Worm (Caenorhabditis elegans) whole organism, midembryonic: Measurements from ENCODE around the gene T19C4.5.

ENCODE experiments used
- T22C8.4 ChIP-seq: fragments of 200-800 bp; sonication (Bioruptor generic); IDR thresholded peaks from 2 replicates; pipeline ENCODE4 v1.3.6; 2022; ENCODE audit warnings: missing genetic modification characterization, missing compliant biosample characterization
- cog-1 ChIP-seq: sonication (generic microtip); optimal IDR thresholded peaks from 2 replicates; lab custom pipeline; 2016; ENCODE audit warnings: missing genetic modification characterization, missing compliant biosample characterization
- flt-1 ChIP-seq: fragments of 200-800 bp; sonication (Bioruptor generic); IDR thresholded peaks from 2 replicates; pipeline ENCODE4 v1.3.6; 2022; ENCODE audit warnings: missing genetic modification characterization, missing compliant biosample characterization
- klf-2 ChIP-seq: fragments of 200-800 bp; sonication (Bioruptor generic); conservative IDR thresholded peaks from 2 replicates; pipeline ENCODE4 v1.3.6; 2022; ENCODE audit warnings: missing genetic modification reagents, missing genetic modification characterization, missing compliant biosample characterization
- med-1 ChIP-seq: sonication (generic microtip); optimal IDR thresholded peaks from 2 replicates; lab custom pipeline; 2017; ENCODE audit warnings: missing genetic modification characterization, mild to moderate bottlenecking, missing compliant biosample characterization, antibody characterized with exemption, missing genetic modification reagents; ENCODE audit not compliant: insufficient read depth
- ref-1 ChIP-seq: fragments of 200-800 bp; sonication (Bioruptor generic); conservative IDR thresholded peaks from 2 replicates; pipeline ENCODE4 v1.3.6; 2022; ENCODE audit warnings: missing genetic modification reagents, missing genetic modification characterization, missing compliant biosample characterization
- tab-1 ChIP-seq: fragments of 200-800 bp; sonication (Bioruptor generic); IDR thresholded peaks from 2 replicates; pipeline ENCODE4 v1.3.6; 2022; ENCODE audit warnings: missing genetic modification characterization, missing compliant biosample characterization
- ztf-23 ChIP-seq: fragments of 200-800 bp; sonication (Bioruptor generic); IDR thresholded peaks from 2 replicates; pipeline ENCODE4 v1.3.6; 2022; ENCODE audit warnings: missing genetic modification reagents, missing genetic modification characterization, missing compliant biosample characterization

- no peak for TF ChIP-seq ref-1 (GFP tag; lab: Robert Waterston, UW)
- no peak for TF ChIP-seq flt-1 (GFP tag; lab: Robert Waterston, UW)
- TF ChIP-seq klf-2 (GFP tag; lab: Robert Waterston, UW), result no peak
- TF ChIP-seq ztf-23, result no peak
- no peak for TF ChIP-seq tab-1
- TF ChIP-seq med-1 (GFP tag; lab: Kevin White, UChicago), result no peak
- TF ChIP-seq cog-1 (tag; lab: Kevin White, UChicago), result no peak
- no peak for TF ChIP-seq T22C8.4 (GFP tag; lab: Robert Waterston, UW)
Measured at ce11 chrV:11157947-11158346, 14.1 kb upstream of the T19C4.5 start, which contains the start of gene srg-42.
